Fruit fly (Drosophila melanogaster): ENCODE data around the gene CG12155.
A peak's percentile ranks its signal among the peaks of the same experiment; 100 is the strongest.

CG12155 gene

dm6 chrX:7721905-7722304 is 6.7 kb upstream of the CG12155 start, which contains the start of gene Hira (continued):
- peak; percentile 96 for TF ChIP-seq chinmo (GFP tag; IDR thresholded peaks at IDR 0.05; ENCODE audit: partially characterized antibody)
- TF ChIP-seq CG12299 (tag; optimal IDR thresholded peaks at IDR 0.05) = no peak
- TF ChIP-seq Six4 (GFP tag; optimal IDR thresholded peaks at IDR 0.05) = no peak
- no peak for TF ChIP-seq CG16863 (GFP tag; optimal IDR thresholded peaks at IDR 0.05)
- TF ChIP-seq toy (GFP tag; IDR thresholded peaks at IDR 0.05) = no peak
- TF ChIP-seq NK7.1 (GFP tag; optimal IDR thresholded peaks at IDR 0.05) = no peak
- no peak for TF ChIP-seq CG30020 (tag; optimal IDR thresholded peaks at IDR 0.05)
- no peak for TF ChIP-seq fru (optimal IDR thresholded peaks at IDR 0.05)
- TF ChIP-seq CG11560 (tag; IDR thresholded peaks at IDR 0.05) = no peak
- TF ChIP-seq klu (GFP tag; IDR thresholded peaks at IDR 0.05) = no peak
- no peak for TF ChIP-seq D19B (GFP tag; optimal IDR thresholded peaks at IDR 0.05)
- TF ChIP-seq dm (GFP tag; optimal IDR thresholded peaks at IDR 0.05) = no peak
- no peak for TF ChIP-seq CG14441 (GFP tag; IDR thresholded peaks at IDR 0.05)
- TF ChIP-seq CG1602 (GFP tag; optimal IDR thresholded peaks at IDR 0.05) = no peak
- TF ChIP-seq CG31365 (tag; optimal IDR thresholded peaks at IDR 0.05) = no peak
- TF ChIP-seq GATAe (GFP tag; conservative IDR thresholded peaks at IDR 0.05) = no peak
- no peak for TF ChIP-seq CG32767 (GFP tag; IDR thresholded peaks at IDR 0.05)
- TF ChIP-seq sna (GFP tag; IDR thresholded peaks at IDR 0.05; ENCODE audit: partially characterized antibody) = peak; percentile 83
- TF ChIP-seq E2f2 (GFP tag; IDR thresholded peaks at IDR 0.05) = peak; percentile 97
- no peak for TF ChIP-seq C15 (GFP tag; IDR thresholded peaks at IDR 0.05)
- peak; percentile 66 for TF ChIP-seq Med (GFP tag)
- no peak for TF ChIP-seq CG15011 (GFP tag; optimal IDR thresholded peaks at IDR 0.05)
- TF ChIP-seq CG8281 (tag; optimal IDR thresholded peaks at IDR 0.05) = no peak
- TF ChIP-seq CG13624 (GFP tag; optimal IDR thresholded peaks at IDR 0.05) = peak; percentile 14
- TF ChIP-seq CG12071 (GFP tag; optimal IDR thresholded peaks at IDR 0.05) = no peak
- TF ChIP-seq HLHmδ (GFP tag; optimal IDR thresholded peaks at IDR 0.05) = no peak
- peak; percentile 89 for TF ChIP-seq amos (GFP tag; IDR thresholded peaks at IDR 0.05; ENCODE audit: partially characterized antibody)
- no peak for TF ChIP-seq CG30403 (GFP tag; optimal IDR thresholded peaks at IDR 0.05)
- no peak for TF ChIP-seq Xbp1 (GFP tag; optimal IDR thresholded peaks at IDR 0.05)
- no peak for TF ChIP-seq seq (GFP tag; IDR thresholded peaks at IDR 0.05)
- no peak for TF ChIP-seq Ada2b (GFP tag; IDR thresholded peaks at IDR 0.05)
- peak; percentile 43 for TF ChIP-seq CG2129 (GFP tag; IDR thresholded peaks at IDR 0.05; ENCODE audit: partially characterized antibody)
- peak; percentile 16 for TF ChIP-seq CG4617 (GFP tag; optimal IDR thresholded peaks at IDR 0.05; ENCODE audit: borderline replicate concordance)
- TF ChIP-seq stwl (tag; optimal IDR thresholded peaks at IDR 0.05) = peak; percentile 77
- no peak for TF ChIP-seq CG30431 (GFP tag; optimal IDR thresholded peaks at IDR 0.05)
- no peak for TF ChIP-seq Hmx (GFP tag; optimal IDR thresholded peaks at IDR 0.05)
- peak; percentile 86 for TF ChIP-seq sens (GFP tag)
- TF ChIP-seq grau (tag; optimal IDR thresholded peaks at IDR 0.05) = no peak
- no peak for TF ChIP-seq Bdp1 (GFP tag; optimal IDR thresholded peaks at IDR 0.05)
- no peak for TF ChIP-seq CG11504 (tag; optimal IDR thresholded peaks at IDR 0.05)
- no peak for TF ChIP-seq ems (GFP tag; optimal IDR thresholded peaks at IDR 0.05)
- TF ChIP-seq Scr (GFP tag; IDR thresholded peaks at IDR 0.05; ENCODE audit: partially characterized antibody) = peak; percentile 83
- TF ChIP-seq CG16815 (GFP tag; optimal IDR thresholded peaks at IDR 0.05) = no peak
- peak; percentile 91 for TF ChIP-seq Bgb (GFP tag; IDR thresholded peaks at IDR 0.05; ENCODE audit: partially characterized antibody)
- TF ChIP-seq NFAT (GFP tag; IDR thresholded peaks at IDR 0.05) = no peak
- no peak for TF ChIP-seq gce (GFP tag; IDR thresholded peaks at IDR 0.05)
- TF ChIP-seq CG4328 (GFP tag; optimal IDR thresholded peaks at IDR 0.05) = no peak
- no peak for TF ChIP-seq abd-A (tag; optimal IDR thresholded peaks at IDR 0.05)
- TF ChIP-seq CG3726 (GFP tag; IDR thresholded peaks at IDR 0.05) = no peak
- TF ChIP-seq lilli (GFP tag; optimal IDR thresholded peaks at IDR 0.05) = peak; percentile 8
- TF ChIP-seq CG17568 (GFP tag; optimal IDR thresholded peaks at IDR 0.05) = no peak
- TF ChIP-seq gfzf (GFP tag; optimal IDR thresholded peaks at IDR 0.05) = peak; percentile 74
- TF ChIP-seq CG4730 (GFP tag; IDR thresholded peaks at IDR 0.05) = no peak

All from whole organism, embryonic.